Worm (Caenorhabditis elegans) whole organism, L1 larva: ENCODE data around the gene B0507.1.
A peak's percentile ranks its signal among the peaks of the same experiment; 100 is the strongest.

ENCODE experiments used
- C04F5.9 ChIP-seq: sonication (generic microtip); optimal IDR thresholded peaks from 2 replicates; lab custom pipeline; 2016; ENCODE audit warnings: missing genetic modification characterization, missing compliant biosample characterization
- C16A3.4 ChIP-seq: fragments of 150-350 bp; optimal IDR thresholded peaks from 2 replicates; lab custom pipeline; 2014; ENCODE audit warnings: missing biosample characterization, missing genetic modification characterization
- C34B4.2 ChIP-seq: sonication (generic microtip); optimal IDR thresholded peaks from 2 replicates; lab custom pipeline; 2017; ENCODE audit warnings: mild to moderate bottlenecking, missing genetic modification characterization, missing compliant biosample characterization
- F16B12.6 ChIP-seq: fragments of 150-350 bp; optimal IDR thresholded peaks from 2 replicates; lab custom pipeline; 2014; ENCODE audit warnings: missing biosample characterization, missing genetic modification characterization
- Y116A8C.19 ChIP-seq: sonication (generic microtip); optimal IDR thresholded peaks from 2 replicates; lab custom pipeline; 2016; ENCODE audit warnings: missing compliant biosample characterization, missing genetic modification characterization, borderline replicate concordance
- aly-2 ChIP-seq: fragments of 150-350 bp; optimal IDR thresholded peaks from 2 replicates; lab custom pipeline; 2014; ENCODE audit warnings: missing biosample characterization, missing genetic modification characterization
- ceh-63 ChIP-seq: fragments of 200-800 bp; sonication (Bioruptor generic); optimal IDR thresholded peaks from 2 replicates; lab custom pipeline; 2018; ENCODE audit warnings: mild to moderate bottlenecking, missing genetic modification characterization, missing compliant biosample characterization
- ceh-88 ChIP-seq: fragments of 200-800 bp; sonication (Bioruptor generic); IDR thresholded peaks from 2 replicates; pipeline ENCODE4 v1.3.6; 2022; ENCODE audit warnings: missing genetic modification characterization, missing compliant biosample characterization
- ceh-90 ChIP-seq: sonication (generic microtip); optimal IDR thresholded peaks from 2 replicates; lab custom pipeline; 2016; ENCODE audit warnings: missing genetic modification characterization, missing compliant biosample characterization
- ces-1 ChIP-seq: fragments of 150-350 bp; optimal IDR thresholded peaks from 2 replicates; lab custom pipeline; 2014; ENCODE audit warnings: missing biosample characterization, missing genetic modification reagents, missing genetic modification characterization
- efl-1 ChIP-seq, 4 experiments: fragments of 150-350 bp; optimal IDR thresholded peaks in 3 of 4; peaks in 1 of 4; 1 replicate in 1 of 4; 2 replicates in 3 of 4; lab custom pipeline; 2014; ENCODE audit warnings: missing biosample characterization in 2 of 4, missing genetic modification characterization in 2 of 4, missing genetic modification reagents in 2 of 4
- efl-3 ChIP-seq: fragments of 200-800 bp; sonication (Bioruptor generic); optimal IDR thresholded peaks from 2 replicates; lab custom pipeline; 2018; ENCODE audit warnings: mild to moderate bottlenecking, missing genetic modification characterization, missing compliant biosample characterization
- egl-13 ChIP-seq: sonication (generic microtip); optimal IDR thresholded peaks from 2 replicates; lab custom pipeline; 2016; ENCODE audit warnings: missing genotype, missing genetic modification reagents, missing genetic modification characterization, missing compliant biosample characterization
- elt-2 ChIP-seq: sonication (generic microtip); optimal IDR thresholded peaks from 2 replicates; lab custom pipeline; 2016; ENCODE audit warnings: missing genetic modification characterization, mild to moderate bottlenecking, inconsistent platforms, missing compliant biosample characterization, missing genetic modification reagents
- fkh-10 ChIP-seq: sonication (generic microtip); optimal IDR thresholded peaks from 2 replicates; lab custom pipeline; 2017; ENCODE audit warnings: missing biosample characterization, missing genetic modification reagents, missing genetic modification characterization
- fkh-4 ChIP-seq: sonication (generic microtip); optimal IDR thresholded peaks from 2 replicates; lab custom pipeline; 2016; ENCODE audit warnings: missing compliant biosample characterization, missing genetic modification characterization, borderline replicate concordance
- fkh-8 ChIP-seq: sonication (generic microtip); optimal IDR thresholded peaks from 2 replicates; lab custom pipeline; 2016; ENCODE audit warnings: mild to moderate bottlenecking, missing genetic modification characterization, missing compliant biosample characterization
- hpl-2 ChIP-seq: fragments of 150-350 bp; optimal IDR thresholded peaks from 2 replicates; lab custom pipeline; 2014; ENCODE audit warnings: missing biosample characterization, missing genetic modification reagents, missing genetic modification characterization
- irx-1 ChIP-seq: sonication (generic microtip); optimal IDR thresholded peaks from 2 replicates; lab custom pipeline; 2016; ENCODE audit warnings: missing genetic modification characterization, missing compliant biosample characterization
- jun-1 ChIP-seq: fragments of 150-350 bp; optimal IDR thresholded peaks from 2 replicates; lab custom pipeline; 2014; ENCODE audit warnings: missing biosample characterization, missing genetic modification reagents, missing genetic modification characterization
- lin-14 ChIP-seq: fragments of 200-800 bp; sonication (Bioruptor generic); optimal IDR thresholded peaks from 2 replicates; lab custom pipeline; 2018; ENCODE audit warnings: mild to moderate bottlenecking, missing genetic modification characterization, moderate library complexity, missing compliant biosample characterization
- lin-15B ChIP-seq: fragments of 150-350 bp; sonication (generic microtip); optimal IDR thresholded peaks from 3 replicates; lab custom pipeline; 2014; ENCODE audit warnings: missing biosample characterization, missing genetic modification characterization
- lin-39 ChIP-seq: fragments of 150-350 bp; optimal IDR thresholded peaks from 2 replicates; lab custom pipeline; 2014; ENCODE audit warnings: missing biosample characterization, missing genetic modification reagents, missing genetic modification characterization
- lsy-2 ChIP-seq, 2 experiments: fragments of 150-350 bp; optimal IDR thresholded peaks; 2 replicates each; lab custom pipeline; 2014; ENCODE audit warnings: missing biosample characterization in 2 of 2, missing genetic modification characterization in 2 of 2
- mdl-1 ChIP-seq, 2 experiments: fragments of 150-350 bp; optimal IDR thresholded peaks; 2 replicates each; lab custom pipeline; 2014 to 2017; ENCODE audit warnings: missing biosample characterization in 2 of 2, missing genetic modification characterization in 2 of 2, inconsistent platforms in 1 of 2
- mef-2 ChIP-seq: fragments of 150-350 bp; optimal IDR thresholded peaks from 2 replicates; lab custom pipeline; 2014; ENCODE audit warnings: missing biosample characterization, missing genetic modification characterization
- mep-1 ChIP-seq: fragments of 150-350 bp; optimal IDR thresholded peaks from 2 replicates; lab custom pipeline; 2014; ENCODE audit warnings: missing biosample characterization, missing genetic modification characterization
- nhr-20 ChIP-seq: sonication (generic microtip); optimal IDR thresholded peaks from 2 replicates; lab custom pipeline; 2016; ENCODE audit warnings: mild to moderate bottlenecking, missing genetic modification characterization, missing compliant biosample characterization
- nhr-47 ChIP-seq: sonication (generic microtip); optimal IDR thresholded peaks from 2 replicates; lab custom pipeline; 2016; ENCODE audit warnings: mild to moderate bottlenecking, missing genetic modification characterization, moderate library complexity, missing compliant biosample characterization
- nhr-71 ChIP-seq: sonication (generic microtip); optimal IDR thresholded peaks from 2 replicates; lab custom pipeline; 2016; ENCODE audit warnings: mild to moderate bottlenecking, missing genetic modification characterization, moderate library complexity, missing compliant biosample characterization
- nhr-77 ChIP-seq: fragments of 150-350 bp; optimal IDR thresholded peaks from 2 replicates; lab custom pipeline; 2014; ENCODE audit warnings: missing biosample characterization, missing genetic modification characterization
- nhr-84 ChIP-seq: sonication (generic microtip); optimal IDR thresholded peaks from 2 replicates; lab custom pipeline; 2017; ENCODE audit warnings: missing biosample characterization, missing genetic modification characterization
- nhr-85 ChIP-seq: sonication (generic microtip); peaks from one replicate; lab custom pipeline; 2016; ENCODE audit warnings: missing genetic modification characterization, inconsistent platforms, missing compliant biosample characterization
- pqm-1 ChIP-seq: sonication (generic microtip); optimal IDR thresholded peaks from 3 replicates; lab custom pipeline; 2017; ENCODE audit warnings: missing biosample characterization, missing genetic modification characterization
- rnt-1 ChIP-seq: sonication (generic microtip); optimal IDR thresholded peaks from 2 replicates; lab custom pipeline; 2016; ENCODE audit warnings: mild to moderate bottlenecking, missing genetic modification characterization, moderate library complexity, missing compliant biosample characterization
- snpc-4 ChIP-seq: fragments of 150-350 bp; optimal IDR thresholded peaks from 2 replicates; lab custom pipeline; 2014; ENCODE audit warnings: missing biosample characterization, missing genetic modification characterization
- snu-23 ChIP-seq: sonication (generic microtip); optimal IDR thresholded peaks from 2 replicates; lab custom pipeline; 2016; ENCODE audit warnings: missing genetic modification characterization, missing compliant biosample characterization
- sox-4 ChIP-seq: sonication (generic microtip); optimal IDR thresholded peaks from 2 replicates; lab custom pipeline; 2016; ENCODE audit warnings: missing genetic modification characterization, missing compliant biosample characterization
- sup-37 ChIP-seq: fragments of 200-800 bp; sonication (Bioruptor generic); optimal IDR thresholded peaks from 2 replicates; lab custom pipeline; 2018; ENCODE audit warnings: mild to moderate bottlenecking, missing genetic modification characterization, missing compliant biosample characterization
- tlp-1 ChIP-seq: fragments of 150-350 bp; optimal IDR thresholded peaks from 2 replicates; lab custom pipeline; 2014; ENCODE audit warnings: missing biosample characterization, missing genetic modification characterization
- unc-62 ChIP-seq: fragments of 150-350 bp; optimal IDR thresholded peaks from 2 replicates; lab custom pipeline; 2014; ENCODE audit warnings: missing biosample characterization, missing genetic modification reagents, missing genetic modification characterization
- unc-86 ChIP-seq: sonication (generic microtip); optimal IDR thresholded peaks from 2 replicates; lab custom pipeline; 2016; ENCODE audit warnings: missing genetic modification characterization, missing compliant biosample characterization
- unc-98 ChIP-seq: fragments of 200-800 bp; sonication (Bioruptor generic); IDR thresholded peaks from 2 replicates; pipeline ENCODE4 v1.3.6; 2022; ENCODE audit warnings: missing genetic modification characterization, missing compliant biosample characterization
- xbp-1 ChIP-seq: sonication (generic microtip); optimal IDR thresholded peaks from 2 replicates; lab custom pipeline; 2016; ENCODE audit warnings: missing genetic modification characterization, missing compliant biosample characterization
- zag-1 ChIP-seq: fragments of 150-350 bp; optimal IDR thresholded peaks from 2 replicates; lab custom pipeline; 2014; ENCODE audit warnings: missing biosample characterization, missing genetic modification characterization

The B0507.1 gene

DNA sequence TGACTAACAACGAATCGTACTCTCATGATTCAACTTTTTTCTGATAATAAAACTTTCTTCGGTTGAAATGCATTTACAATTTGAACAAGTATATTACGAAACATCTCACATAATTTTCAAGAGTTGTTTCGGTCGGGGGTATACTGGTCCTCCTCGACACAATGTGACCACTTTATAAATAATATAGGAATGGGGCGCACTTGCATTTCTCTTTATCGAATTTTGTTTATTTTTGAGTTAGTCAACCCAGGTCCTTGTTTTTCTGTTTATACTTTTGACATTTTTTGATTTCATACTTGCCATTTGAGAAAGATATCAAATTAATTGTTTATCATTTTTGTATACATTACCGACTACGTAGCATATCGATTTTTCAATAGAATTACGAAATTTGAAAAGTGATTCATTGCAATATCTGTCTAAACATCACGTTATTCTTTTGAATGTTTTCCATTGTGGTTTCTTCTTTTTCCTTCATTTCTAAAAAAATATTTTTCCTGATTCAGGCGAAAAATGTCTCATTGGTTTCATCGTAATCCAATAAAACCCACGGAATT, 2.5 kb upstream of the B0507.1 start, which contains the start of gene B0507.2 (continued):
- peak; percentile 1 for TF ChIP-seq snu-23
- no peak for TF ChIP-seq ces-1
- TF ChIP-seq lsy-2 (tag; optimal IDR thresholded peaks at IDR 0.05; lab: Kevin White, UChicago): peak in 1 of 2 experiments; percentile 35
- TF ChIP-seq jun-1 (tag; lab: Kevin White, UChicago): no peak
- TF ChIP-seq pqm-1 (tag; lab: Kevin White, UChicago): no peak
- TF ChIP-seq nhr-47 (tag; lab: Kevin White, UChicago): no peak
- peak; percentile 49 for TF ChIP-seq irx-1

DNA sequence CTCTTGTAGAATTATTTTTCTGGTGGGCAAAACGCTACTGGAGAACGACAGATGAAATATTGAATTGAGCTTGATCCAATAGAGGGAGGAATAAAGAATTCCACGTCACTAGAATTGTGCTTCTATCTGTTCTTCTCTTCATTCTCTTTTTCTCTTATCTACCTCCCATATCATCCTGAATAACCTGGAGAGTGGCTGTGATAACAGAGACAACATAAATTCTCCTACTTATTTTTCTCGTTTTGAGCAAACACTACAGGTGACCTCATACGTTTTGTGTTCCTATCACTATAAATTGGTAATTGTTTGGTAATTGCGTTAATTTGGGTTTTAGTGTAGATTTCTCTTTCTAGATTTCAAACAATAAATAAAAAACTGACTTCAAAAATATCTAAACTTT, 4.8 kb downstream of the B0507.1 start:
- TF ChIP-seq nhr-71 (no peak), elt-2 (peak; percentile 17), C04F5.9 (tag; lab: Kevin White, UChicago) (no peak), lin-14 (GFP tag; lab: Kevin White, UChicago) (peak; percentile 2), snpc-4 (tag; lab: Kevin White, UChicago) (no peak), efl-1 (optimal IDR thresholded peaks at IDR 0.05; lab: Kevin White, UChicago) (no peak), efl-1 (GFP tag; optimal IDR thresholded peaks at IDR 0.05 in 1 of 2; lab: Kevin White, UChicago) (peak in 1 of 2 experiments; percentile 34), pqm-1 (tag; lab: Kevin White, UChicago) (peak; percentile 63)

DNA sequence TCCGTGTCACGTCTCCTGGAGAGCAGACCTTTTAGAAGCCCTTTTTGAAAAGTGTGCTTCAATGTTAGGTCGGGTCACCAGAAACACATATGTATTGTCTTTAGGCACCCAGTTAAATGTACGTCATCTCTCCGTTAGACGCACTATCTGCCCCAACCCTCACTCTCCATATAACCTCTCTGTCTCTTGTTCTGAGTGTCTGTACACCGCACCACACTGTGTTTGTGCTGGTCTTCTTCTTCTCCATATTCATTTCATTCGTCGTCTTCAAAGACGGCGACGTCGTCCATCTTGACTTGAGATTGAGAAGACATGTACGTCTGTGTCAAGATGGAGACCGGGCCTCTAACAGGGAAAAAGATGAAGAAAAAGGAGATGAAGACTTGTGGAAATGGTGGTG, 5.7 kb downstream of the B0507.1 start:
- TF ChIP-seq lin-14 (GFP tag; lab: Kevin White, UChicago) (peak; percentile 13), nhr-71 (no peak), nhr-20 (peak; percentile 1), nhr-84 (tag; lab: Kevin White, UChicago) (no peak), mep-1 (tag; lab: Kevin White, UChicago) (peak; percentile 39), C34B4.2 (no peak)

DNA sequence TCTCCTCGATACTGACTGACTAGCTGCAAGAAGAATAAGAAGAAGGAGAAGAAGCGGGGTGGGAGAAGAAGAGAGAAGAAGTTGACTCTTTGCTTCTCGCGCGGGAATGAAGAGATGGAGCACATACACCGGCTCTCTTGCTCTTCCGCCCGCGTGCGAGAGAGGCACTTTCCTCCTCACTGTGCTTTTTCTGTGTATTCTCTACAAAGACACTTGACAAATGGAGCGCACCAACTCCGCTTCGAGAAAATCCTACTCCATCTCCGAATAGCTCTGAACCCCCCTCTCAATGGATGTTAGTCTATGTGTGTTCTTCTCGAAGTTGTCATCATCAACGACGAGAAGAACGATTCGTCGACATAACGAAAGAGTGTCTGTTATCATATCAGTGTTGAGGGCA, 8.1 kb downstream of the B0507.1 start:
- peak; percentile 4 for TF ChIP-seq nhr-77 (tag; lab: Kevin White, UChicago)
- TF ChIP-seq Y116A8C.19 (tag; lab: Kevin White, UChicago): no peak
- TF ChIP-seq, all 84 proteins: peak for 1

DNA sequence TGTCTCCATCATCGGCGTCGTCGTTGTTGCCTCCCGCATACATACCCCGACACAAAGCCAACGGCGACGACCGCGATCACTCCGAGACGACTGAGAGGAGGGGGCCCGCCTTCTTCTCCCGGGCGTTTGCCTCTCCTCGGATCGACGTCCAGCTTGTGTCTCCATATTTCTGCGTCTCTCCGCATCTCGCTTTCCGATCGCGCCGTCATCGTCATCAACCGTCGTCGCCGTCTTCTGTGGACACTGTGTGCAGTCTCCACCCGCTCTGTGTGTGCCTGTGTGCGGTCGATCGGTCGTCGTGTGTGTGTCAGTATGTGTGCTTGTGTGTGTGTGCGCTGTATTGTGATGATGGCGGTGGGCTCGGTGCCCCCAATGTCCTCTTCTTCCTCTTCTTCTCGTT, 9.2 kb downstream of the B0507.1 start:
- TF ChIP-seq unc-86 (tag; lab: Kevin White, UChicago): no peak
- TF ChIP-seq mdl-1 (tag; optimal IDR thresholded peaks at IDR 0.05; lab: Kevin White, UChicago): peak in 1 of 2 experiments; percentile 18
- no peak for TF ChIP-seq snpc-4 (tag; lab: Kevin White, UChicago)
- TF ChIP-seq rnt-1 (tag; lab: Kevin White, UChicago): peak; percentile 49
- no peak for TF ChIP-seq unc-98
- TF ChIP-seq ceh-63 (GFP tag; lab: Kevin White, UChicago): no peak
- TF ChIP-seq C16A3.4 (tag; lab: Kevin White, UChicago): peak; percentile 13
- peak; percentile 66 for TF ChIP-seq lin-14 (GFP tag; lab: Kevin White, UChicago)
- no peak for TF ChIP-seq tlp-1 (tag; lab: Kevin White, UChicago)
- TF ChIP-seq nhr-71: peak; percentile 48
- peak; percentile 1 for TF ChIP-seq jun-1 (tag; lab: Kevin White, UChicago)
- no peak for TF ChIP-seq nhr-47 (tag; lab: Kevin White, UChicago)
- TF ChIP-seq lin-15B: no peak
- TF ChIP-seq zag-1: no peak
- no peak for TF ChIP-seq mef-2 (tag; lab: Kevin White, UChicago)
- TF ChIP-seq aly-2 (tag; lab: Kevin White, UChicago): no peak
- no peak for TF ChIP-seq ceh-90 (tag; lab: Kevin White, UChicago)
- TF ChIP-seq unc-62 (GFP tag; lab: Kevin White, UChicago): no peak
- TF ChIP-seq F16B12.6 (tag; lab: Kevin White, UChicago): no peak
- no peak for TF ChIP-seq fkh-10 (GFP tag; lab: Kevin White, UChicago)
- no peak for TF ChIP-seq lin-39 (tag; lab: Kevin White, UChicago)
- TF ChIP-seq sox-4 (tag; lab: Kevin White, UChicago): no peak
- no peak for TF ChIP-seq fkh-8 (tag; lab: Kevin White, UChicago)
- no peak for TF ChIP-seq fkh-4 (tag; lab: Kevin White, UChicago)
- peak; percentile 18 for TF ChIP-seq snu-23
- no peak for TF ChIP-seq nhr-85 (tag; lab: Kevin White, UChicago)
- TF ChIP-seq egl-13 (tag; lab: Kevin White, UChicago): no peak
- TF ChIP-seq sup-37: no peak
- TF ChIP-seq ceh-88 (GFP tag; lab: Robert Waterston, UW): no peak
- no peak for TF ChIP-seq hpl-2 (GFP tag; lab: Kevin White, UChicago)
- no peak for TF ChIP-seq efl-3 (GFP tag; lab: Kevin White, UChicago)
- TF ChIP-seq nhr-77 (tag; lab: Kevin White, UChicago): no peak
- TF ChIP-seq xbp-1 (tag; lab: Kevin White, UChicago): no peak
